Worm (Caenorhabditis elegans) whole organism, young adult: Measurements from ENCODE around the gene sqd-1.

Source experiments
- egrh-3 ChIP-seq: fragments of 200-800 bp; sonication (Bioruptor generic); IDR thresholded peaks from 2 replicates; pipeline ENCODE4 v1.3.6; 2022; ENCODE audit warnings: missing genetic modification reagents, missing genetic modification characterization, missing compliant biosample characterization
- nhr-80 ChIP-seq: sonication (generic microtip); optimal IDR thresholded peaks from 2 replicates; lab custom pipeline; 2016; ENCODE audit warnings: missing genetic modification characterization, missing compliant biosample characterization

DNA sequence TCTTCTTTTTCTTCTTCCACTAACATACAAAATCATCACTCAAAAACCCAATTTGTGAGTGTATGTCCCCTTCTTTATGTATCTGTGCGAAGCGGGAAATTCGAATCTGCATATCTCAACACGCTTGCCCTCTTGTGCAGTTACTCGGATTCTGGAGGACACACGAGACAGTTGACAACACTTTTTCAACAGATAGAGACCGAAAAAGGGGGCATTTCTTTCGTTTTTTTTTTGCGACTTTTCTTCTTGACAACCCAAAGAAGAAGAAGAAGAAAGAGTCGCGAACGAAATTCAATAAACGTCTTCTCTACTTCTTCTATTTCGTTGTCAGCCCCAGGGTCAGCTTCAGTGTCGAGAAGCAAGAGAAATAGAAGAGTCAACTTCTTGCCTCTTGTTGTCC lies 42.1 kb downstream of the sqd-1 start:
- TF ChIP-seq egrh-3 (GFP tag; lab: Robert Waterston, UW): no peak
- TF ChIP-seq nhr-80 (tag; lab: Kevin White, UChicago): no peak
